Fruit fly (Drosophila melanogaster): ENCODE results near the gene CG13311.
A peak's percentile ranks its signal among the peaks of the same experiment; 100 is the strongest.

The CG13311 gene

dm6 chr3L:8834886-8835285, 32.9 kb upstream of the CG13311 start (continued):
- TF ChIP-seq fd85E (GFP tag; optimal IDR thresholded peaks at IDR 0.05) (no peak), OdsH (GFP tag; optimal IDR thresholded peaks at IDR 0.05) (no peak), esn (GFP tag; optimal IDR thresholded peaks at IDR 0.05) (no peak), topi (GFP tag; optimal IDR thresholded peaks at IDR 0.05) (no peak), vri (GFP tag; optimal IDR thresholded peaks at IDR 0.05) (no peak), CG4318 (GFP tag; optimal IDR thresholded peaks at IDR 0.05) (no peak), cyc (GFP tag; optimal IDR thresholded peaks at IDR 0.05) (no peak)

DNA sequence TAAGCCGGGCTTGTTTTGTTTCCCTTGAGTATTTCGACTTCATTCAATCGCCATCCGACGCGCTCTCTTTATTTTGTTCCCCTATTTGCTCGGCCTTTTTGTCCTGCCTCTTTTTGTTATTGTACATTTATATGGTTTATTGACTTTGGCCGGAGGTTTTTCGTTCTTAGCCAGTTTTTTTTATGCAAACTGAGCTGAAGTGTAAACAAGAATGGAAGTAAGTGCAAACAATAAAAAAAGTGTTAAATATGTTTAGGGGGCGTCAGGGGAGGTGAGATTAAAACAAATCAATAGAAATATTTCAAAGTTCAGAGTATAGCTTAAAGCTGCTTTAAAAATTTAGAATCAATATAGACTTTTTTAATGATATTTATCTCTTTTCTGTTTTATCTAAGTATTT, 32.5 kb upstream of the CG13311 start:
- no peak for TF ChIP-seq CG6808 (GFP tag; optimal IDR thresholded peaks at IDR 0.05)
- no peak for TF ChIP-seq CG6792 (GFP tag; optimal IDR thresholded peaks at IDR 0.05)
- TF ChIP-seq CG31627 (GFP tag; optimal IDR thresholded peaks at IDR 0.05): no peak
- TF ChIP-seq cyc (GFP tag; optimal IDR thresholded peaks at IDR 0.05): no peak
- no peak for TF ChIP-seq CG10631 (GFP tag; optimal IDR thresholded peaks at IDR 0.05)
- TF ChIP-seq CG11294 (GFP tag; IDR thresholded peaks at IDR 0.05): no peak
- no peak for TF ChIP-seq Met (GFP tag; optimal IDR thresholded peaks at IDR 0.05)
- no peak for TF ChIP-seq Lpt (GFP tag; optimal IDR thresholded peaks at IDR 0.05)
- TF ChIP-seq achi (GFP tag; optimal IDR thresholded peaks at IDR 0.05): no peak
- no peak for TF ChIP-seq Eip93F (GFP tag; optimal IDR thresholded peaks at IDR 0.05)
- no peak for TF ChIP-seq dac (GFP tag; optimal IDR thresholded peaks at IDR 0.05)
- TF ChIP-seq CG15336 (GFP tag; IDR thresholded peaks at IDR 0.05): no peak
- TF ChIP-seq Ets21C (GFP tag; optimal IDR thresholded peaks at IDR 0.05): no peak
- no peak for TF ChIP-seq CG34406 (GFP tag; optimal IDR thresholded peaks at IDR 0.05)
- TF ChIP-seq net (GFP tag; optimal IDR thresholded peaks at IDR 0.05): no peak
- TF ChIP-seq Sox15 (GFP tag; optimal IDR thresholded peaks at IDR 0.05): no peak
- peak; percentile 87 for TF ChIP-seq fkh (GFP tag; optimal IDR thresholded peaks at IDR 0.05)
- TF ChIP-seq Ets96B (tag; optimal IDR thresholded peaks at IDR 0.05): no peak
- no peak for TF ChIP-seq dsx (GFP tag; optimal IDR thresholded peaks at IDR 0.05; ENCODE audit: poor library complexity, severe bottlenecking)
- TF ChIP-seq Eip78C (GFP tag): peak; percentile 69
- TF ChIP-seq Hr4 (GFP tag; optimal IDR thresholded peaks at IDR 0.05): no peak
- TF ChIP-seq CG7368 (GFP tag; optimal IDR thresholded peaks at IDR 0.05): no peak
- TF ChIP-seq fd59A (GFP tag; optimal IDR thresholded peaks at IDR 0.05): no peak
- TF ChIP-seq CG16779 (tag; optimal IDR thresholded peaks at IDR 0.05): no peak
- no peak for TF ChIP-seq CG8319 (GFP tag; optimal IDR thresholded peaks at IDR 0.05)
- no peak for TF ChIP-seq CG10669 (GFP tag; optimal IDR thresholded peaks at IDR 0.05)
- TF ChIP-seq CG4318 (GFP tag; optimal IDR thresholded peaks at IDR 0.05): no peak
- no peak for TF ChIP-seq CG1621 (tag; optimal IDR thresholded peaks at IDR 0.05)
- no peak for TF ChIP-seq CG11762 (GFP tag; optimal IDR thresholded peaks at IDR 0.05; ENCODE audit: insufficient read depth)
- no peak for TF ChIP-seq CG9139 (GFP tag; optimal IDR thresholded peaks at IDR 0.05)
- TF ChIP-seq CG32006 (GFP tag; optimal IDR thresholded peaks at IDR 0.05): no peak
- no peak for TF ChIP-seq CG8119 (GFP tag; IDR thresholded peaks at IDR 0.05)
- no peak for TF ChIP-seq CG11902 (GFP tag; optimal IDR thresholded peaks at IDR 0.05)
- TF ChIP-seq OdsH (GFP tag; optimal IDR thresholded peaks at IDR 0.05): no peak
- TF ChIP-seq Hr39 (GFP tag; optimal IDR thresholded peaks at IDR 0.05): no peak
- TF ChIP-seq pdm3 (GFP tag; optimal IDR thresholded peaks at IDR 0.05): no peak
- no peak for TF ChIP-seq CG8632 (GFP tag; optimal IDR thresholded peaks at IDR 0.05)
- TF ChIP-seq svp (GFP tag): no peak
- TF ChIP-seq CG6276 (GFP tag; optimal IDR thresholded peaks at IDR 0.05): no peak
- peak; percentile 11 for TF ChIP-seq esn (GFP tag; optimal IDR thresholded peaks at IDR 0.05)
- no peak for TF ChIP-seq CG6854 (GFP tag; optimal IDR thresholded peaks at IDR 0.05)
- TF ChIP-seq fd85E (GFP tag; optimal IDR thresholded peaks at IDR 0.05): no peak
- no peak for TF ChIP-seq Eip75B (GFP tag; optimal IDR thresholded peaks at IDR 0.05)
- TF ChIP-seq Gug (GFP tag; IDR thresholded peaks at IDR 0.05): no peak
- no peak for TF ChIP-seq ss (GFP tag; optimal IDR thresholded peaks at IDR 0.05)
- TF ChIP-seq spab (GFP tag; optimal IDR thresholded peaks at IDR 0.05): no peak
- no peak for TF ChIP-seq acj6 (GFP tag; optimal IDR thresholded peaks at IDR 0.05)
- TF ChIP-seq lz (GFP tag; optimal IDR thresholded peaks at IDR 0.05): peak; percentile 6
- TF ChIP-seq topi (GFP tag; optimal IDR thresholded peaks at IDR 0.05): peak; percentile 23
